Fruit fly (Drosophila melanogaster) Kc167 (cell line): ENCODE measurements around the gene Bcat.

Source experiments
- Myc ChIP-seq: fragments of >200 bp; optimal IDR thresholded peaks from 2 replicates; lab custom pipeline; 2017; ENCODE audit warnings: missing external identifiers
- Sin3A ChIP-seq: fragments of >200 bp; optimal IDR thresholded peaks from 2 replicates; lab custom pipeline; 2018; ENCODE audit warnings: missing external identifiers
- insv ChIP-seq: fragments of >200 bp; optimal IDR thresholded peaks from 3 replicates; lab custom pipeline; 2018; ENCODE audit warnings: missing external identifiers
- psq ChIP-seq: fragments of >200 bp; optimal IDR thresholded peaks from 2 replicates; lab custom pipeline; 2017; ENCODE audit warnings: missing external identifiers

DNA sequence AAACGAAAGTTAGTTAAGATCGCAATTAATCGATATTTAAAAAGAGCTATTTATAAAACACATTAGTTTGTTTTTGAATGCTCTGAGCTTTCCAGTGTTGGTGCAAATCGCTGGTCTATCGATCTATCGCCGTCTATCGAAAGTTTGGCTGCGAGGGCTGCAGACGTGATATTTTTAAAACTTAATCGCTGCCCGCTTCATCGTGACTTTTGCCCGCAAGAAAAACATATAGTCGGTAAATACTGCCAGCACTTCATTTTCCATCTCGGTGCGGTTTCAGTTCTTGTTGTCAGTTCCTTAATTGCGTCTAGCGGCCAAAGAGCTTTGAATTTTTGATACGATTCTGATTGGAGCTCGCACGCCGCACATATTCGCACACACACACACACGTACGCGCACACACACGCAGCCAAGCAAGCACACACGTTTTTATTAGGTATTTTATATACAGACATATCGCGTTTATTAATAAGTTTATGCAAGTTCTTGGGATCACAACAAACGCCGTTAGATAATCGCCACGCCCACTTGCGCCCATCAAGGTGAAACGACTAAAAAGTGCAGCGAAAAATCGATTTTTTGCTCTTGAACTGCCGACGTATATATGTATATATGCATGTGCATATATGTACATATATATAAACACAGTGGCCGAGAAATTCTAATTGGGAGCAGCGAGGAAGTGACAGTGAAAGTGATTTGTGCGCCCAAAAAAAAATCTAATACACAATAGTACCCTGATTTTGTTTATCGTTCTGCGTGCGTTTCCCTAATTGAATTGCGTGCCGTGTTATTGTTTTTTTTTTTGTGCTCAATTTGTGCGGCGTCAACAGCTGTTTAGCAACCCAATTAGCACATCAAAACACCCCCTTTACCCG, 25.6 kb upstream of the Bcat start:
- TF ChIP-seq Myc (lab: Kevin White, UChicago) = no peak
- TF ChIP-seq psq (lab: Kevin White, UChicago) = no peak
- no peak for TF ChIP-seq insv (lab: Kevin White, UChicago)
- TF ChIP-seq Sin3A (lab: Kevin White, UChicago) = no peak
